Worm (Caenorhabditis elegans) whole organism, L4/young adult: Measurements from ENCODE around the gene C24D10.2.

Experiments used
- W03F9.2 ChIP-seq: fragments of 150-350 bp; optimal IDR thresholded peaks from 2 replicates; lab custom pipeline; 2014; ENCODE audit warnings: missing biosample characterization, missing genetic modification characterization
- him-1 ChIP-seq: sonication (generic microtip); optimal IDR thresholded peaks from 2 replicates; lab custom pipeline; 2016; ENCODE audit warnings: missing genotype, missing genetic modification reagents, missing genetic modification characterization, missing compliant biosample characterization

ce11 chrIV:5195531-5195930 lies 32.4 kb downstream of the C24D10.2 start, which contains the start of gene gpa-18:
- no peak for TF ChIP-seq him-1
- no peak for TF ChIP-seq W03F9.2 (tag; lab: Kevin White, UChicago)
